Fruit fly (Drosophila melanogaster): ENCODE measurements around the gene CG6770.

Gene CG6770

DNA sequence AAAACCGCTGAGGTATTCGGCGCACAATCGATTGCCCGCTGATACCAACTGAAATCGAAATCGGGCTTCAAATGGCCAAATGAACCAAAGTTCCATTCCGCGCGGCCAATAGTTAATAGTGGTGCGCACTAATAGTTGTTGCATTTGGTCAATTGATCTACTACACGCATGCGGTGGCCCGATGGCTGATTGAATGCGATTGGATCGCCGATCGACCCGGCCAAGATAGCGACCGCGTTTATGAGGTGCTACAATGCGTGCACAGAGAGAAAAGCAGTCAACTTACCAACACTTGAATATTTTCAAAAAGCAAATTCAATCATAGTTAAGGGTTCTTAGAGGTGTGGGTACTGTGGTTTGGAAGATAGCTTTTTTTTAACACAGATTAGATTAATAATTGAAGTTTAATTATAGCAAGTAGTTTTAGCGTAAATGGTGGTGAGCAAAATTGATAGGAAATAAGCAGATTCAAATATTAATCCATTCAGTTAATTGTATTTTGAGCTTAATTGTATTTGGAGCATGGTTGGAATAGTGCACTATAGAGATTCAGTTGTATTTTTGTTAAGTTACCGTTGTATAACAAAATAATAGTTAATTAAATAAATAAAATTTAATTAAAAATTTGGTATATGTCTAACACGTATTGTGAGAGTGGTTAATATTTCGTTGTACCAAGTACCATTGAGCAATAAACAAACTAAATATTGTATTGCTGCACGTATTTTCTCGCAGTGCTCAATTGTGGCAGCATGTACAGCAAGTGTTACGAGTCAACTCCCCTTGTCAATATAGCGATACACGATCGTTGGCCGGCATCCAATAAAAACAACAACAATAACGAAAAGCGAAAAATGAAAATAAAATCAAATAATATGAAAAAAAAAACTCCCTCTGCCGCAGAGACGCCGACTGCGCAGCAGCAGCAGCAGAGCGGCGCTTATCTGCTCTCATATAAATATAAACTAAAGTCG, 19.2 kb downstream of the CG6770 start (continued):
- TF ChIP-seq Dfd (GFP tag; optimal IDR thresholded peaks at IDR 0.05) (no peak), gce (GFP tag; IDR thresholded peaks at IDR 0.05) (0 out of 3 replicates have a peak, but pooled peaks have one; percentile 10), CG14965 (GFP tag; optimal IDR thresholded peaks at IDR 0.05; ENCODE audit: borderline replicate concordance) (no peak), gt (GFP tag; IDR thresholded peaks at IDR 0.05) (no peak), dpn (GFP tag; optimal IDR thresholded peaks at IDR 0.05) (peak in 1 of 2 experiments; percentile 40), klu (GFP tag; IDR thresholded peaks at IDR 0.05) (0 out of 2 replicates have a peak, but pooled peaks have one; percentile 13), CG4424 (GFP tag; optimal IDR thresholded peaks at IDR 0.05) (peak; percentile 61), Aef1 (GFP tag; IDR thresholded peaks at IDR 0.05) (peak; percentile 61), vvl (GFP tag; IDR thresholded peaks at IDR 0.05) (no peak; the same call in 1 of the 2 replicates), CG33213 (GFP tag; optimal IDR thresholded peaks at IDR 0.05) (no peak), CG10462 (GFP tag; optimal IDR thresholded peaks at IDR 0.05) (peak; percentile 6), CG17612 (GFP tag; IDR thresholded peaks at IDR 0.05) (peak; percentile 23; the same call in 1 of the 2 replicates), CG15601 (tag; optimal IDR thresholded peaks at IDR 0.05) (peak; percentile 38), Neu2 (GFP tag; optimal IDR thresholded peaks at IDR 0.05; ENCODE audit: borderline replicate concordance) (no peak), CG13424 (tag; optimal IDR thresholded peaks at IDR 0.05) (peak; percentile 67), Meics (GFP tag; optimal IDR thresholded peaks at IDR 0.05) (peak; percentile 68), MBD-R2 (GFP tag; IDR thresholded peaks at IDR 0.05) (no peak; the same call in 1 of the 2 replicates), CG7556 (GFP tag; optimal IDR thresholded peaks at IDR 0.05) (peak; percentile 88), Ets65A (GFP tag) (peak; percentile 95), CG2199 (GFP tag; IDR thresholded peaks at IDR 0.05) (0 out of 3 replicates have a peak, but pooled peaks have one; percentile 69), CG18619 (GFP tag; optimal IDR thresholded peaks at IDR 0.05) (peak; percentile 79), tup (GFP tag; optimal IDR thresholded peaks at IDR 0.05) (no peak), Jarid2 (GFP tag; optimal IDR thresholded peaks at IDR 0.05) (no peak), CG6175 (GFP tag; IDR thresholded peaks at IDR 0.05) (peak; percentile 42; the same call in 1 of the 3 replicates), CG8924 (tag; optimal IDR thresholded peaks at IDR 0.05) (peak; percentile 78), danr (GFP tag; IDR thresholded peaks at IDR 0.05) (no peak; the same call in 1 of the 2 replicates), dm (GFP tag; optimal IDR thresholded peaks at IDR 0.05) (peak; percentile 35), CG31365 (tag; optimal IDR thresholded peaks at IDR 0.05) (no peak), CG7839 (tag; optimal IDR thresholded peaks at IDR 0.05) (peak; percentile 69), CG10209 (GFP tag; optimal IDR thresholded peaks at IDR 0.05) (peak; percentile 70), CG4360 (GFP tag; IDR thresholded peaks at IDR 0.05) (peak; percentile 62), bowl (GFP tag; IDR thresholded peaks at IDR 0.05) (no peak), rib (GFP tag; IDR thresholded peaks at IDR 0.05) (no peak), CG12155 (GFP tag; optimal IDR thresholded peaks at IDR 0.05) (peak; percentile 11), mam (GFP tag; optimal IDR thresholded peaks at IDR 0.05) (no peak), Ada2b (GFP tag; IDR thresholded peaks at IDR 0.05) (no peak), nom (GFP tag; optimal IDR thresholded peaks at IDR 0.05) (peak; percentile 98), yki (optimal IDR thresholded peaks at IDR 0.05) (no peak), CG7357 (GFP tag; IDR thresholded peaks at IDR 0.05) (0 out of 3 replicates have a peak, but pooled peaks have one; percentile 27), Rfx (GFP tag; IDR thresholded peaks at IDR 0.05) (peak; percentile 55), pita (GFP tag; optimal IDR thresholded peaks at IDR 0.05) (no peak), CG8478 (optimal IDR thresholded peaks at IDR 0.05) (no peak), HLH54F (GFP tag; optimal IDR thresholded peaks at IDR 0.05) (peak; percentile 18), toy (GFP tag; IDR thresholded peaks at IDR 0.05) (no peak), unc-4 (GFP tag; IDR thresholded peaks at IDR 0.05; ENCODE audit: partially characterized antibody) (no peak; the same call in 1 of the 2 replicates), sc (optimal IDR thresholded peaks at IDR 0.05) (no peak), sc (GFP tag; optimal IDR thresholded peaks at IDR 0.05) (peak; percentile 60), Dip3 (GFP tag; optimal IDR thresholded peaks at IDR 0.05) (no peak), pnt (GFP tag; optimal IDR thresholded peaks at IDR 0.05) (peak; percentile 15)
